Worm (Caenorhabditis elegans) whole organism, mixed stage, embryonic: ENCODE data around the gene vms-1.

Source experiments
- M03D4.4 ChIP-seq: sonication (generic microtip); optimal IDR thresholded peaks from 2 replicates; lab custom pipeline; 2017; ENCODE audit warnings: mild to moderate bottlenecking, missing genetic modification characterization, missing compliant biosample characterization
- bed-3 ChIP-seq: fragments of 200-800 bp; sonication (Bioruptor generic); optimal IDR thresholded peaks from 3 replicates; lab custom pipeline; 2018; ENCODE audit warnings: mild to moderate bottlenecking, missing genetic modification characterization, moderate library complexity, missing compliant biosample characterization
- blmp-1 ChIP-seq: fragments of 150-350 bp; optimal IDR thresholded peaks from 2 replicates; lab custom pipeline; 2014; ENCODE audit warnings: missing biosample characterization, missing genetic modification characterization
- ceh-39 ChIP-seq: fragments of 150-350 bp; optimal IDR thresholded peaks from 2 replicates; lab custom pipeline; 2014; ENCODE audit warnings: missing biosample characterization, missing genetic modification characterization
- ceh-43 ChIP-seq: fragments of 200-800 bp; sonication (Bioruptor generic); optimal IDR thresholded peaks from 2 replicates; lab custom pipeline; 2018; ENCODE audit warnings: mild to moderate bottlenecking, missing genetic modification characterization, moderate library complexity, missing compliant biosample characterization
- ceh-83 ChIP-seq: fragments of 200-800 bp; sonication (Bioruptor generic); optimal IDR thresholded peaks from 2 replicates; lab custom pipeline; 2018; ENCODE audit warnings: mild to moderate bottlenecking, missing genetic modification characterization, missing compliant biosample characterization
- ces-1 ChIP-seq: fragments of 150-350 bp; optimal IDR thresholded peaks from 2 replicates; lab custom pipeline; 2014; ENCODE audit warnings: missing biosample characterization, missing genetic modification reagents, missing genetic modification characterization
- cnd-1 ChIP-seq: fragments of 200-800 bp; sonication (Bioruptor generic); optimal IDR thresholded peaks from 2 replicates; lab custom pipeline; 2018; ENCODE audit warnings: mild to moderate bottlenecking, missing genetic modification characterization, missing compliant biosample characterization
- drap-1 ChIP-seq: fragments of 200-800 bp; sonication (Bioruptor generic); optimal IDR thresholded peaks from 3 replicates; lab custom pipeline; 2018; ENCODE audit warnings: mild to moderate bottlenecking, missing genetic modification characterization, missing compliant biosample characterization
- elt-1 ChIP-seq: sonication (generic microtip); optimal IDR thresholded peaks from 2 replicates; lab custom pipeline; 2017; ENCODE audit warnings: missing genetic modification characterization, mild to moderate bottlenecking, missing compliant biosample characterization, antibody characterized with exemption, moderate library complexity, borderline replicate concordance; ENCODE audit not compliant: insufficient read depth
- elt-3 ChIP-seq: fragments of 150-350 bp; optimal IDR thresholded peaks from 2 replicates; lab custom pipeline; 2014; ENCODE audit warnings: missing biosample characterization, missing genetic modification characterization
- flh-1 ChIP-seq: fragments of 200-800 bp; sonication (Bioruptor generic); optimal IDR thresholded peaks from 2 replicates; lab custom pipeline; 2018; ENCODE audit warnings: mild to moderate bottlenecking, missing genetic modification characterization, moderate library complexity, missing compliant biosample characterization
- ham-2 ChIP-seq: fragments of 200-800 bp; sonication (Bioruptor generic); optimal IDR thresholded peaks from 2 replicates; lab custom pipeline; 2018; ENCODE audit warnings: mild to moderate bottlenecking, missing genetic modification characterization, missing compliant biosample characterization
- hlh-1 ChIP-seq: fragments of 150-350 bp; optimal IDR thresholded peaks from 2 replicates; lab custom pipeline; 2014; ENCODE audit warnings: missing biosample characterization, missing genetic modification reagents, missing genetic modification characterization
- lin-13 ChIP-seq: fragments of 150-350 bp; optimal IDR thresholded peaks from 2 replicates; lab custom pipeline; 2014; ENCODE audit warnings: missing biosample characterization, missing genetic modification characterization
- lin-32 ChIP-seq: fragments of 200-800 bp; sonication (Bioruptor generic); optimal IDR thresholded peaks from 2 replicates; lab custom pipeline; 2018; ENCODE audit warnings: mild to moderate bottlenecking, missing genetic modification characterization, missing compliant biosample characterization
- lsy-2 ChIP-seq: fragments of 150-350 bp; optimal IDR thresholded peaks from 2 replicates; lab custom pipeline; 2014; ENCODE audit warnings: missing biosample characterization, missing genetic modification characterization
- mab-5 ChIP-seq: fragments of 150-350 bp; optimal IDR thresholded peaks from 2 replicates; lab custom pipeline; 2014; ENCODE audit warnings: missing biosample characterization, missing genetic modification characterization
- mep-1 ChIP-seq: fragments of 150-350 bp; optimal IDR thresholded peaks from 2 replicates; lab custom pipeline; 2017; ENCODE audit warnings: missing biosample characterization, missing genetic modification reagents, missing genetic modification characterization, inconsistent platforms
- mls-2 ChIP-seq: sonication (generic microtip); optimal IDR thresholded peaks from 2 replicates; lab custom pipeline; 2016; ENCODE audit warnings: mild to moderate bottlenecking, missing genetic modification characterization, moderate library complexity, missing compliant biosample characterization
- nhr-12 ChIP-seq: fragments of 150-350 bp; optimal IDR thresholded peaks from 2 replicates; lab custom pipeline; 2014; ENCODE audit warnings: missing biosample characterization, missing genetic modification characterization
- nhr-2 ChIP-seq: fragments of 150-350 bp; optimal IDR thresholded peaks from 2 replicates; lab custom pipeline; 2014; ENCODE audit warnings: missing biosample characterization, missing genetic modification characterization
- nhr-237 ChIP-seq: fragments of 150-350 bp; optimal IDR thresholded peaks from 2 replicates; lab custom pipeline; 2014; ENCODE audit warnings: missing biosample characterization, missing genetic modification characterization
- nhr-28 ChIP-seq: fragments of 150-350 bp; optimal IDR thresholded peaks from 2 replicates; lab custom pipeline; 2014; ENCODE audit warnings: missing biosample characterization, missing genetic modification characterization
- nhr-76 ChIP-seq: sonication (generic microtip); optimal IDR thresholded peaks from 2 replicates; lab custom pipeline; 2017; ENCODE audit warnings: missing biosample characterization, missing genetic modification characterization
- pha-4 ChIP-seq: fragments of 150-350 bp; optimal IDR thresholded peaks from 2 replicates; lab custom pipeline; 2018; ENCODE audit warnings: missing biosample characterization, missing genetic modification reagents, missing genetic modification characterization
- sem-2 ChIP-seq: fragments of 200-800 bp; sonication (Bioruptor generic); optimal IDR thresholded peaks from 2 replicates; lab custom pipeline; 2018; ENCODE audit warnings: mild to moderate bottlenecking, missing genetic modification characterization, missing compliant biosample characterization
- snpc-4 ChIP-seq: fragments of 150-350 bp; optimal IDR thresholded peaks from 2 replicates; lab custom pipeline; 2014; ENCODE audit warnings: missing biosample characterization, missing genetic modification characterization
- sptf-1 ChIP-seq: sonication (generic microtip); optimal IDR thresholded peaks from 2 replicates; lab custom pipeline; 2017; ENCODE audit warnings: mild to moderate bottlenecking, missing genetic modification characterization, moderate library complexity, missing compliant biosample characterization
- tbx-8 ChIP-seq: fragments of 200-800 bp; sonication (Bioruptor generic); optimal IDR thresholded peaks from 2 replicates; lab custom pipeline; 2018; ENCODE audit warnings: mild to moderate bottlenecking, missing genetic modification characterization, moderate library complexity, missing compliant biosample characterization
- unc-120 ChIP-seq: sonication (generic microtip); optimal IDR thresholded peaks from 2 replicates; lab custom pipeline; 2017; ENCODE audit warnings: missing genetic modification characterization, missing compliant biosample characterization; ENCODE audit not compliant: poor library complexity, severe bottlenecking
- unc-39 ChIP-seq: fragments of 150-350 bp; optimal IDR thresholded peaks from 2 replicates; lab custom pipeline; 2014; ENCODE audit warnings: missing biosample characterization, missing genetic modification characterization
- unc-62 ChIP-seq: fragments of 150-350 bp; optimal IDR thresholded peaks from 2 replicates; lab custom pipeline; 2014; ENCODE audit warnings: missing biosample characterization, missing genetic modification reagents, missing genetic modification characterization
- zip-8 ChIP-seq: fragments of 150-350 bp; optimal IDR thresholded peaks from 2 replicates; lab custom pipeline; 2014; ENCODE audit warnings: missing biosample characterization, missing genetic modification characterization
- ztf-11 ChIP-seq: fragments of 150-350 bp; optimal IDR thresholded peaks from 2 replicates; lab custom pipeline; 2014; ENCODE audit warnings: missing biosample characterization, missing genetic modification characterization

Gene vms-1

DNA sequence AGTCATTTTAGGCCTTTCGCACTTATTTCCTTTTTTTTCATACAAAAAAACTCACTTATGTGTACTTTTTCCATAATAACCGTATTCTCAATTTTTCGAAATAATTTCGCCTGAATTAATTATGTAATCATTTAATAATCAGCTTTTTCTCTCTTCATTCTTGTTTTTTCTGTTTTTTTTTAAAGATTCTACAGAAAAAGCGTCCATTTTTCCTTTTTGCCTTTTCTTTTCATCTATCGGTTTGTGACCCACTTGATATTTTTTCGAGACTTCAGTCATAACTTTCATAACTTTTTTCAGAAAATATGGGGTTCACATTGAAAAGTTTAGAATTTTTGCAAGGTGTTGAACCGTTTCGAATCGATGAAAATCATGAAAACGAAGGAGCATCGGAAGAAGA lies at the start of gene vms-1:
TSS of gene vms-1 (plus strand) at position 301 of the 400 bp plus-strand sequence.
- TF ChIP-seq ceh-39 (tag; lab: Kevin White, UChicago) (no peak), ceh-43 (GFP tag; lab: Kevin White, UChicago) (no peak), M03D4.4 (tag; lab: Kevin White, UChicago) (no peak), nhr-12 (tag; lab: Kevin White, UChicago) (no peak), hlh-1 (tag; lab: Kevin White, UChicago) (no peak), snpc-4 (tag; lab: Kevin White, UChicago) (no peak), nhr-28 (tag; lab: Kevin White, UChicago) (no peak), pha-4 (no peak), ztf-11 (tag; lab: Kevin White, UChicago) (no peak), mab-5 (tag; lab: Kevin White, UChicago) (no peak), drap-1 (GFP tag; lab: Kevin White, UChicago) (no peak), mls-2 (tag; lab: Kevin White, UChicago) (no peak), lin-13 (tag; lab: Kevin White, UChicago) (no peak), elt-3 (tag; lab: Kevin White, UChicago) (no peak), ces-1 (GFP tag; lab: Kevin White, UChicago) (no peak), sptf-1 (tag; lab: Kevin White, UChicago) (no peak), zip-8 (tag; lab: Kevin White, UChicago) (no peak), blmp-1 (no peak), unc-120 (tag; lab: Kevin White, UChicago) (no peak)

DNA sequence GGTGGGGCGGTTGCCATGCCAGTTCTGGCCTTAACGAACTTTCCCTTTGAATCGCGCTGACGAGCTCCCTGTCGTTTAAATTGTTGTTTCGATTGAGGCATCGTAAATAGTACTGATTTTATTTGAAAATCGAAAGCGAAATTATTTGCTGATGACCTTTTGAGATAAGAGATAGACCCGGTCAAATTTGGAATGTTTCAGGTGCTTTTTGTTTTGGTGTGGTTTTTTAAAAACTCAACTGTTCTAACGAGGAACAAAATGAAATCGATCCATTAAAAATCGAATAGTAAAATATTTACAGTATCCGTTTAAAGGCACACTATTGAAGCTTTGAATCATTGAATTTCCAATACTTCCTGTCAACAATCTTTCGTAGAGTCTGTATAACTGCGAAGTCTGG lies 45.6 kb upstream of the vms-1 start, which contains the start of gene K12H4.6:
TSS of gene K12H4.6 (minus strand) at position 101 of the 400 bp plus-strand sequence.
- TF ChIP-seq cnd-1 (no peak), pha-4 (no peak), drap-1 (GFP tag; lab: Kevin White, UChicago) (no peak), unc-120 (tag; lab: Kevin White, UChicago) (no peak), elt-1 (tag; lab: Kevin White, UChicago) (no peak), lsy-2 (tag; lab: Kevin White, UChicago) (no peak), nhr-12 (tag; lab: Kevin White, UChicago) (no peak), ceh-39 (tag; lab: Kevin White, UChicago) (no peak), mab-5 (tag; lab: Kevin White, UChicago) (no peak), M03D4.4 (tag; lab: Kevin White, UChicago) (no peak), mep-1 (no peak), snpc-4 (tag; lab: Kevin White, UChicago) (no peak), lin-32 (GFP tag; lab: Kevin White, UChicago) (no peak), ceh-83 (GFP tag; lab: Kevin White, UChicago) (no peak), elt-3 (tag; lab: Kevin White, UChicago) (no peak), unc-39 (tag; lab: Kevin White, UChicago) (no peak), mls-2 (tag; lab: Kevin White, UChicago) (no peak)

DNA sequence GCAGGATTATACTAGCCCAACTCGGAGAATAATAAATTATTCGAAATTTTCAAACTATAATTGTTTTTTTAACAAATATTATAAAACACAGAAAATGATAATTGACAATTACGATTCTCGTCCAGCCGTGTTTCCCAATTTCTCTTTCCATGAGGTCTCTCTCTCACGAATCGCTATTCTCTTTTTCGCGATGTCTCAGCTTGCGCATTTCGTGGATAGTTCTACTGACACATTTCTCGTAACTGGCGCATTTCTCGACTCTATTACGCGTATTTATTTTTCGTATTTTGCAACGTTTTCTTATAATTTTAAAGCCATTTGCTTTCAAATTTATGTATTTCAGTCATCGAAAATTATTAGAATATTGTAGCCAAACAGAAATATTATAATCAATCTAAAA lies 44.6 kb upstream of the vms-1 start:
- TF ChIP-seq nhr-2 (tag; lab: Kevin White, UChicago) (peak; percentile 22), mep-1 (peak; percentile 100), hlh-1 (tag; lab: Kevin White, UChicago) (peak; percentile 88), sem-2 (GFP tag; lab: Kevin White, UChicago) (peak; percentile 97), tbx-8 (peak; percentile 99), elt-3 (tag; lab: Kevin White, UChicago) (peak; percentile 87), ham-2 (GFP tag; lab: Kevin White, UChicago) (peak; percentile 98), lin-13 (tag; lab: Kevin White, UChicago) (peak; percentile 99), elt-1 (tag; lab: Kevin White, UChicago) (peak; percentile 56), M03D4.4 (tag; lab: Kevin White, UChicago) (peak; percentile 99), unc-120 (tag; lab: Kevin White, UChicago) (peak; percentile 99), nhr-12 (tag; lab: Kevin White, UChicago) (peak; percentile 55), mls-2 (tag; lab: Kevin White, UChicago) (peak; percentile 100), ztf-11 (tag; lab: Kevin White, UChicago) (peak; percentile 94), cnd-1 (peak; percentile 99), unc-62 (GFP tag; lab: Kevin White, UChicago) (peak; percentile 94), nhr-76 (tag; lab: Kevin White, UChicago) (no peak), ceh-83 (GFP tag; lab: Kevin White, UChicago) (peak; percentile 99), nhr-28 (tag; lab: Kevin White, UChicago) (peak; percentile 94), ces-1 (GFP tag; lab: Kevin White, UChicago) (peak; percentile 90), bed-3 (GFP tag; lab: Kevin White, UChicago) (peak; percentile 98), sptf-1 (tag; lab: Kevin White, UChicago) (peak; percentile 100), lsy-2 (tag; lab: Kevin White, UChicago) (peak; percentile 93), unc-39 (tag; lab: Kevin White, UChicago) (peak; percentile 67), flh-1 (GFP tag; lab: Kevin White, UChicago) (peak; percentile 96), ceh-39 (tag; lab: Kevin White, UChicago) (peak; percentile 90), mab-5 (tag; lab: Kevin White, UChicago) (peak; percentile 68), nhr-237 (tag; lab: Kevin White, UChicago) (peak; percentile 99), blmp-1 (peak; percentile 67), pha-4 (peak; percentile 98), snpc-4 (tag; lab: Kevin White, UChicago) (no peak), drap-1 (GFP tag; lab: Kevin White, UChicago) (peak; percentile 100), zip-8 (tag; lab: Kevin White, UChicago) (no peak), lin-32 (GFP tag; lab: Kevin White, UChicago) (peak; percentile 100), ceh-43 (GFP tag; lab: Kevin White, UChicago) (peak; percentile 98)
